Worm (Caenorhabditis elegans) whole organism, late embryonic: ENCODE measurements around the gene C16A11.5.

Source experiments
- ceh-18 ChIP-seq: sonication (generic microtip); optimal IDR thresholded peaks from 2 replicates; lab custom pipeline; 2016; ENCODE audit warnings: missing genetic modification characterization, missing compliant biosample characterization
- ceh-22 ChIP-seq: sonication (generic microtip); optimal IDR thresholded peaks from 2 replicates; lab custom pipeline; 2017; ENCODE audit warnings: missing biosample characterization, missing genetic modification characterization
- ceh-30 ChIP-seq: fragments of 150-350 bp; optimal IDR thresholded peaks from 2 replicates; lab custom pipeline; 2014; ENCODE audit warnings: missing biosample characterization, missing genetic modification characterization
- ceh-48 ChIP-seq: sonication (generic microtip); optimal IDR thresholded peaks from 2 replicates; lab custom pipeline; 2016; ENCODE audit warnings: missing genetic modification characterization, inconsistent platforms, missing compliant biosample characterization
- ceh-6 ChIP-seq: fragments of 200-800 bp; sonication (Bioruptor generic); optimal IDR thresholded peaks from 2 replicates; lab custom pipeline; 2018; ENCODE audit warnings: mild to moderate bottlenecking, missing genetic modification characterization, missing compliant biosample characterization
- ceh-9 ChIP-seq: sonication (generic microtip); optimal IDR thresholded peaks from 2 replicates; lab custom pipeline; 2016; ENCODE audit warnings: mild to moderate bottlenecking, missing genetic modification characterization, inconsistent platforms, missing compliant biosample characterization
- che-1 ChIP-seq: sonication (generic microtip); optimal IDR thresholded peaks from 2 replicates; lab custom pipeline; 2016; ENCODE audit warnings: mild to moderate bottlenecking, missing genetic modification characterization, missing compliant biosample characterization
- elt-2 ChIP-seq: sonication (generic microtip); optimal IDR thresholded peaks from 2 replicates; lab custom pipeline; 2016; ENCODE audit warnings: missing genetic modification reagents, missing genetic modification characterization, missing compliant biosample characterization
- elt-4 ChIP-seq: sonication (generic microtip); optimal IDR thresholded peaks from 2 replicates; lab custom pipeline; 2016; ENCODE audit warnings: missing genetic modification characterization, missing compliant biosample characterization
- eyg-1 ChIP-seq: sonication (generic microtip); optimal IDR thresholded peaks from 2 replicates; lab custom pipeline; 2016; ENCODE audit warnings: missing genotype, missing genetic modification characterization, missing compliant biosample characterization
- fkh-10 ChIP-seq: fragments of 150-350 bp; optimal IDR thresholded peaks from 2 replicates; lab custom pipeline; 2014; ENCODE audit warnings: missing biosample characterization, missing genetic modification reagents, missing genetic modification characterization
- fkh-6 ChIP-seq: sonication (generic microtip); optimal IDR thresholded peaks from 2 replicates; lab custom pipeline; 2016; ENCODE audit warnings: missing genetic modification characterization, missing compliant biosample characterization
- hlh-13 ChIP-seq: fragments of 200-800 bp; sonication (Bioruptor generic); optimal IDR thresholded peaks from 2 replicates; lab custom pipeline; 2018; ENCODE audit warnings: mild to moderate bottlenecking, missing genetic modification characterization, missing compliant biosample characterization
- hlh-15 ChIP-seq: sonication (generic microtip); optimal IDR thresholded peaks from 2 replicates; lab custom pipeline; 2016; ENCODE audit warnings: missing genetic modification characterization, missing compliant biosample characterization
- lim-6 ChIP-seq: sonication (generic microtip); optimal IDR thresholded peaks from 2 replicates; lab custom pipeline; 2016; ENCODE audit warnings: missing genetic modification characterization, missing compliant biosample characterization
- mec-3 ChIP-seq: sonication (generic microtip); optimal IDR thresholded peaks from 2 replicates; lab custom pipeline; 2016; ENCODE audit warnings: borderline replicate concordance, missing genetic modification characterization, missing compliant biosample characterization
- pat-9 ChIP-seq: fragments of 200-800 bp; sonication (Bioruptor generic); optimal IDR thresholded peaks from 2 replicates; lab custom pipeline; 2018; ENCODE audit warnings: mild to moderate bottlenecking, missing genetic modification characterization, moderate library complexity, missing compliant biosample characterization
- pax-1 ChIP-seq: fragments of 150-350 bp; optimal IDR thresholded peaks from 2 replicates; lab custom pipeline; 2014; ENCODE audit warnings: missing biosample characterization, missing genetic modification characterization
- pha-4 ChIP-seq: fragments of 150-350 bp; optimal IDR thresholded peaks from 2 replicates; lab custom pipeline; 2018; ENCODE audit warnings: missing biosample characterization, missing genetic modification reagents, missing genetic modification characterization
- pqm-1 ChIP-seq: sonication (generic microtip); optimal IDR thresholded peaks from 2 replicates; lab custom pipeline; 2016; ENCODE audit warnings: missing genetic modification characterization, missing compliant biosample characterization
- sox-2 ChIP-seq: fragments of 200-800 bp; sonication (Bioruptor generic); IDR thresholded peaks from 2 replicates; pipeline ENCODE4 v1.3.6; 2022; ENCODE audit warnings: missing genetic modification reagents, missing genetic modification characterization, missing compliant biosample characterization
- sox-4 ChIP-seq: sonication (generic microtip); optimal IDR thresholded peaks from 2 replicates; lab custom pipeline; 2017; ENCODE audit warnings: mild to moderate bottlenecking, missing genetic modification characterization, inconsistent platforms, missing compliant biosample characterization
- tbx-2 ChIP-seq: sonication (generic microtip); optimal IDR thresholded peaks from 2 replicates; lab custom pipeline; 2016; ENCODE audit warnings: missing genetic modification characterization, missing compliant biosample characterization
- unc-3 ChIP-seq, 2 experiments: fragments of 200-800 bp in 1 of 2; sonication (Bioruptor generic) in 1 of 2; sonication (generic microtip) in 1 of 2; conservative IDR thresholded peaks in 1 of 2; optimal IDR thresholded peaks in 1 of 2; 2 replicates each; pipeline versions ENCODE4 v1.3.6 to Lab custom; 2016 to 2022; ENCODE audit warnings: missing compliant biosample characterization in 2 of 2, missing genetic modification characterization in 2 of 2, missing genetic modification reagents in 1 of 2

Gene C16A11.5

DNA sequence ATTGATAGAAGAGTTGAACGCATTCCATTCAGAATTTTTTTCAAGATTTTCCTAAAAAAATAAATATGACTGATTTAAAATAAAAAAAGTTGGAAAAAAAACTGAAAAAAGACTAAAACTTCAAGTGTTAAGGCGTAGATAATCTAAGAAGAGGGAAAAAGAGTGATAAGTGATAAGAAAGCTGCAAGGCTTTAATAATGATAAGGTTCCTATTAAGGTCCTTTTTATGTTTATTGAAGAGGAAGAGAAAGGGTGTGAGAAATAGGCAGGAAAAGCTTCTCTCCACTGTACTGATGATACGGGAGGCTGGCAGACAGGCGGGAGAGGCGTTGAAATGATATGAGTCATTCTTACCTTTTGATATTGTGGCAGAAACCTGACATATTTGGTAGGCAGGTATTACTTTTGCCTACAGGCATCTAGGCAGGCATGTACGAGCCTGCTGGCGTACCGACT, 19.3 kb upstream of the C16A11.5 start, which contains the start of gene mth-1 (continued):
- TF ChIP-seq pha-4 (tag; lab: Kevin White, UChicago): no peak
- no peak for TF ChIP-seq sox-2 (GFP tag; lab: Robert Waterston, UW)
- no peak for TF ChIP-seq ceh-48
- TF ChIP-seq, all 69 proteins: peak for 0

DNA sequence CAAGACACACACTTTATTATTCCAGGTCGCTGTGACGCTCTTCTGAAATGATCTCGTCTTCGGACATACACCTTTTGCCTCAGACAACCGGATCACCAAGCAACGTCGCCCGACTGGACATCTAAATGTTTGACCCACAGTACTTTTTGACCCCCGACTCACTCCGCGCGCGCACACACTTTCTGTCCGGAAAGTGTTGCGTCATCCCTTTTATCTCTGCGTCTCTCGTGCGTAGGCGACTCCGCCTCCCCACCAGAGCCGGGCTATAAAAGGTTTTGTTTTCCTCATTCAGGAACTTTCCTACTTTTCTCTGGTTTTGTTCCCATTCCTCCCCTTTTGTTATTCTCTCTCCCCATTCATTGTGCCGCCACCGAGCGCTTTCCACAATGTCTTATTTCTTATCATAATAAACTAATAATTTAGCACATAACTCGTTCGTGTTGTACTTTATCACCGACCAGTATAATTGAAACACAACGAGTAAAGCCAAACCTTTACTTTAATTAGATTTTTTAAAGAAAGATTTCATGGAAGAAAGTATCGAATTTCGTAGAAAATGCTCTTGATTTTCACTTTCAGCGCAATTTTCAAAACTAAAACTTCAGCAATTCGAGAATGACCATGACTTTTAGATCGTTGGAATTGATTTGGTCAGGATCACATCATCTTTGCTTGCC, 13.9 kb upstream of the C16A11.5 start, which contains the start of gene F31D5.6:
Gene F31D5.6, plus strand, starts transcription at position 627 of the 677 bp plus-strand sequence.
- TF ChIP-seq ceh-18 (tag; lab: Kevin White, UChicago) (no peak), tbx-2 (no peak), hlh-15 (tag; lab: Kevin White, UChicago) (no peak), pqm-1 (tag; lab: Kevin White, UChicago) (no peak), ceh-22 (tag; lab: Kevin White, UChicago) (no peak)
- TF ChIP-seq, all 69 proteins: peak for 0

DNA sequence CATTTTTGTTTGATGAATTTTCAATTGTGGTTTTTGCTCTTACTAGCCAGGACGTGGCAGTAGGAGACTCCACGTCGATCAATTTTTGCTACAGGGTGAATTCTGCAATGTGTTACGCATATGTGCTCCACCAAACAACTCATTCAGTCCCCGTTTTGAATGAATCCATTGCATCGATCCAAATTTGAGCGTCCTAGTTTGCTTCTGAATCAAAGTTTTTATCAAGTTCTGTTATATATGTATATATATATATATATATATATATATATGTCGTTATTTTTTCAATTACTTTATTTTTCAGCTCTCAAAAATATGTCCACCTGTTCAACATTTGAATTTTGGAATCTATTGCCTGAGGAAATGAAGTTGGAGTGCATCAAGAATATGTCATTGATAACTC, 12.0 kb upstream of the C16A11.5 start, which contains the start of gene F31D5.7:
Gene F31D5.7, plus strand, starts transcription at position 301 of the 400 bp plus-strand sequence.
- no peak for TF ChIP-seq pqm-1 (tag; lab: Kevin White, UChicago)

DNA sequence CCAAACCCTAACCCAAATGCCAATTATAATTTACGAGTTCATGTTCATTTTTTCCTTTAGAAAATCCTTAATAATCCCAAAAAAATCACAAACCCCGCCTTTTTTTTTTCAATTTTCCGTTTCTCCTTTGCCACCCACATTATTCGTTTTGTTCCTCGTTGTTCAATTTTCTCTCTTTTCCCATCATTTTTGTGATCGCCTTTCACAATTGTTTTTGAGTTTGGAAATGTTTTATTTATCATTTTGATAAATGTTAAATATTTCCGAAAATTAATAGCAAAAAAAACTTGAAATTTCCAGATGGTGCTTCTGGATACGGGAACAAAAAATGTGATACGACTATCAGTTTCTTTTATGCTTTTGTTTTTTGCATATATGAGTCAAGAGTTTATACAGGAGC, 7.8 kb upstream of the C16A11.5 start, which contains the start of gene F31D5.2:
Gene F31D5.2, plus strand, starts transcription at position 301 of the 400 bp plus-strand sequence.
- TF ChIP-seq ceh-30 (tag; lab: Kevin White, UChicago) (no peak), elt-2 (no peak)

DNA sequence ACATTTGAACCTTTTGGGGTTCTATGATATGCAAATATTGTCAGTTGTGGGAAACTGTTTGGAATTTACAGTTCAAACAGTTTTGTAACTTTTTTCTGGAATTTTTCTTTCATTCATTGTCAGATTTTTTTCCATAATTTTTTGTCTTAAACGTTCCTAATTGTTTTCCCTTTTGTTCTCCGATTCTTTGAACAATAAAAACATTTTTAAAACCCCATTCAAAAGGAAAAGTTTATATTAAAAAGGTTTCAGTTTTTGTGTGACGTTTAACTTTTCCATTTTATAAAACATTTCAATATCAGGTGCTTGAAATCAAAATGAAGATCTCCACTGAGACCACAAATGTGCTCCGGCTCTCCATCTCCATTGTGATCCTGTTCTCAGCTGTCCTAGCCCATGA, 4.0 kb upstream of the C16A11.5 start, which contains the start of gene F31D5.1:
Gene F31D5.1, plus strand, starts transcription at position 301 of the 400 bp plus-strand sequence.
- TF ChIP-seq pat-9 (tag; lab: Kevin White, UChicago) (no peak), fkh-6 (tag; lab: Kevin White, UChicago) (no peak), ceh-48 (no peak), eyg-1 (tag; lab: Kevin White, UChicago) (no peak), ceh-6 (no peak), sox-4 (tag; lab: Kevin White, UChicago) (no peak), hlh-13 (GFP tag; lab: Kevin White, UChicago) (no peak), unc-3 (GFP tag; conservative IDR thresholded peaks at IDR 0.05; lab: Robert Waterston, UW) (no peak), unc-3 (tag; optimal IDR thresholded peaks at IDR 0.05; lab: Kevin White, UChicago) (no peak), mec-3 (no peak), tbx-2 (no peak), ceh-18 (tag; lab: Kevin White, UChicago) (no peak), ceh-9 (tag; lab: Kevin White, UChicago) (no peak), ceh-30 (tag; lab: Kevin White, UChicago) (no peak), fkh-10 (GFP tag; lab: Kevin White, UChicago) (no peak)

DNA sequence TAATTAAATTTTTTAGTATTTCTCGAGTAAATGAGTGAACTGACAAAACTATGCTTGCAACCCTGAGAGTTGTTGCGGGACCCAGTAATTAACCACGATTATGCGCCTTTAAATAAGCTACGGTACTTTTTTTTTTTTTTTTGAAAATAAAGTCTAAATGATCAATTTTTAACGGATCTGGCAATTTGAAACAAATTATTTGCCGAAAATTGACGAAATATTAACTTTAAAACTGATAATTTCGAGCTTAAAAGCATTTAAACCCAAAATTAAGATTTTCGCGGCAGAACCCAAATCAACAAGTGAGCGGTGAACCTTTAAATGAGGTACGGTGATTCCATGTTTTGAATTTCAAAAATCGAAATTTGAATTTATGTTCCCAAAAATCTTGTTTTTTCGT, 636 bp upstream of the C16A11.5 start:
- TF ChIP-seq elt-4 (tag; lab: Kevin White, UChicago): no peak

DNA sequence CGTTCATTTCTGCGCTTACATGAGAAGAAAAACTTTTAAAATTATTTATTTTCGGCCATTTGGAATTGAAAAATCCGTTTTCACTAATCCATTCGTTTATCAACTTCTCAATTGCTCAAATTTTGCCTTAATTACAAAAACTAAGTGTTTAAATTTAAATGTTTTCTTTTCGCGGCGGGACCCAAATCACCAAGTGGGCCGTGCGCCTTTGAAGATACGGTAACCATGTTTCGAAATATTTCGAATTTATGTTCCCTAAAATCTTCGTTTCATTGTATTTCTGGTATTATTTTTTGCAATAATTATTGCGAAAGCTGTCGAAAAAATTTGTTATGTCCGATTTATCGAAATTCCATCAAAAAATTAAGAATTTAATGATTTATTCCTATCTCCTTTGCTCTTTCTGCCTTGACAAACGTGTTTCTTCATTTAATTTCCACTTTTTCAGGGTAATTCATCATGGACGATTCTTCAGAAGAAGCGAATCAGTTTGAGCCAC, 3.5 kb downstream of the C16A11.5 start, which contains the start of gene C16A11.4:
Gene C16A11.4, plus strand, starts transcription at position 449 of the 499 bp plus-strand sequence.
- TF ChIP-seq ceh-30 (tag; lab: Kevin White, UChicago) (no peak), ceh-48 (no peak), lim-6 (tag; lab: Kevin White, UChicago) (no peak), che-1 (no peak), pax-1 (tag; lab: Kevin White, UChicago) (no peak)
